Worm (Caenorhabditis elegans) whole organism, L4/young adult: ENCODE results near the gene his-71.

Experiments used
- dao-5 ChIP-seq: sonication (generic microtip); optimal IDR thresholded peaks from 2 replicates; lab custom pipeline; 2016; ENCODE audit warnings: missing genotype, missing genetic modification characterization, moderate library complexity, missing compliant biosample characterization
- him-1 ChIP-seq: sonication (generic microtip); optimal IDR thresholded peaks from 2 replicates; lab custom pipeline; 2016; ENCODE audit warnings: missing genotype, missing genetic modification reagents, missing genetic modification characterization, missing compliant biosample characterization

DNA sequence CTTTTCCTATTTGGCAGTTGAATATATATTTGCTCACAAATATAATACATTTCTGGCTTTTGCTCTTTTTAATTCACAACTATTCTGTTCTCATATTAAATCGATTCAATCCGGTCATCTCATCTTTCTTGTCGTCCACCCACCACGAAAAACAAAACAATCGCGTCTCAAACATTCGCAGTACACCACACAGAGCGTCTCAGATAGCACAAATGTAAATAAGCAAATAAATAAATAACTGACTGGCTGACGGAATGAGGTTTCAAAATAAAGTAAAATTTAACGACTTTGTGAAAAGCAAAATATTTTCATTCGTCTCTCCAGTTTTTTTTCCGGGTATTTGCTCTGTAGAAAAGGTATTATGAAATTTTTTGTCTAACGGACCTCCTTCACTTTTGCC is 28.2 kb downstream of the his-71 start:
- TF ChIP-seq dao-5 (tag; lab: Kevin White, UChicago) (no peak), him-1 (no peak)
